Fruit fly (Drosophila melanogaster): ENCODE results near the gene nompC.

The nompC gene

dm6 chr2L:5374989-5375388, 29.0 kb downstream of the nompC start:
- TF ChIP-seq ey (GFP tag; optimal IDR thresholded peaks at IDR 0.05) (no peak), Sp1 (GFP tag; optimal IDR thresholded peaks at IDR 0.05) (peak; percentile 9), br (GFP tag; optimal IDR thresholded peaks at IDR 0.05) (no peak), h (GFP tag; optimal IDR thresholded peaks at IDR 0.05) (peak; percentile 19), OdsH (GFP tag; optimal IDR thresholded peaks at IDR 0.05) (peak; percentile 4), fru (GFP tag; optimal IDR thresholded peaks at IDR 0.05) (peak; percentile 7), psq (GFP tag; optimal IDR thresholded peaks at IDR 0.05) (no peak), pan (optimal IDR thresholded peaks at IDR 0.05) (no peak), Dif (GFP tag; optimal IDR thresholded peaks at IDR 0.05; ENCODE audit: partially characterized antibody) (no peak), foxo (GFP tag; optimal IDR thresholded peaks at IDR 0.05) (peak in 1 of 2 experiments; percentile 31), HLH106 (tag; optimal IDR thresholded peaks at IDR 0.05) (peak; percentile 35), N (GFP tag; optimal IDR thresholded peaks at IDR 0.05) (no peak), dmrt93B (GFP tag; optimal IDR thresholded peaks at IDR 0.05) (no peak), rgr (GFP tag; optimal IDR thresholded peaks at IDR 0.05) (peak; percentile 25)

- TF ChIP-seq Vsx2 (GFP tag; optimal IDR thresholded peaks at IDR 0.05; ENCODE audit: partially characterized antibody) (peak; percentile 50), rgr (GFP tag; optimal IDR thresholded peaks at IDR 0.05) (no peak), dmrt93B (GFP tag; optimal IDR thresholded peaks at IDR 0.05) (no peak), Hr78 (GFP tag; optimal IDR thresholded peaks at IDR 0.05) (no peak), Hr83 (GFP tag; optimal IDR thresholded peaks at IDR 0.05; ENCODE audit: poor library complexity, severe bottlenecking) (no peak), dl (GFP tag; optimal IDR thresholded peaks at IDR 0.05; ENCODE audit: insufficient read depth in 1 of 2, partially characterized antibody in 2 of 2) (peak in 1 of 2 experiments; percentile 28), Mio (GFP tag; optimal IDR thresholded peaks at IDR 0.05) (no peak)
Measured at dm6 chr2L:5376442-5376841, 30.4 kb downstream of the nompC start.

- TF ChIP-seq CG32264 (GFP tag; optimal IDR thresholded peaks at IDR 0.05) (no peak), dsf (GFP tag; optimal IDR thresholded peaks at IDR 0.05; ENCODE audit: borderline replicate concordance) (no peak), usp (GFP tag; optimal IDR thresholded peaks at IDR 0.05) (no peak), sage (GFP tag; optimal IDR thresholded peaks at IDR 0.05) (no peak), Rel (GFP tag; optimal IDR thresholded peaks at IDR 0.05) (no peak), Rel (tag; optimal IDR thresholded peaks at IDR 0.05) (no peak), psq (GFP tag; optimal IDR thresholded peaks at IDR 0.05) (no peak), OdsH (GFP tag; optimal IDR thresholded peaks at IDR 0.05) (no peak), Dif (GFP tag; optimal IDR thresholded peaks at IDR 0.05; ENCODE audit: partially characterized antibody) (no peak), h (GFP tag; optimal IDR thresholded peaks at IDR 0.05) (no peak), jim (GFP tag; optimal IDR thresholded peaks at IDR 0.05) (no peak)
Measured at dm6 chr2L:5378829-5379228, 32.8 kb downstream of the nompC start.

- TF ChIP-seq Rel (GFP tag; optimal IDR thresholded peaks at IDR 0.05) (no peak), Rel (tag; optimal IDR thresholded peaks at IDR 0.05) (peak; percentile 21), br (GFP tag; optimal IDR thresholded peaks at IDR 0.05) (no peak), h (GFP tag; optimal IDR thresholded peaks at IDR 0.05) (no peak), brk (GFP tag; optimal IDR thresholded peaks at IDR 0.05) (no peak), woc (GFP tag; optimal IDR thresholded peaks at IDR 0.05) (no peak)
Measured at dm6 chr2L:5381305-5381973, 35.4 kb downstream of the nompC start.

dm6 chr2L:5386261-5386660, 40.3 kb downstream of the nompC start:
- peak; percentile 32 for TF ChIP-seq psq (GFP tag; optimal IDR thresholded peaks at IDR 0.05)
- TF ChIP-seq ey (GFP tag; optimal IDR thresholded peaks at IDR 0.05): peak; percentile 59
- peak; percentile 64 for TF ChIP-seq fru (GFP tag; optimal IDR thresholded peaks at IDR 0.05)
- no peak for TF ChIP-seq jim (GFP tag; optimal IDR thresholded peaks at IDR 0.05)
- peak; percentile 35 for TF ChIP-seq h (GFP tag; optimal IDR thresholded peaks at IDR 0.05)
- peak; percentile 29 for TF ChIP-seq rgr (GFP tag; optimal IDR thresholded peaks at IDR 0.05)
- TF ChIP-seq Sp1 (GFP tag; optimal IDR thresholded peaks at IDR 0.05): peak; percentile 59
- peak; percentile 63 for TF ChIP-seq HLH106 (tag; optimal IDR thresholded peaks at IDR 0.05)
- TF ChIP-seq Abd-B (GFP tag; optimal IDR thresholded peaks at IDR 0.05): no peak
- no peak for TF ChIP-seq Dif (GFP tag; optimal IDR thresholded peaks at IDR 0.05; ENCODE audit: partially characterized antibody)
- no peak for TF ChIP-seq brk (GFP tag; optimal IDR thresholded peaks at IDR 0.05)
- TF ChIP-seq foxo (GFP tag; optimal IDR thresholded peaks at IDR 0.05): peak in 1 of 2 experiments; percentile 64
- TF ChIP-seq OdsH (GFP tag; optimal IDR thresholded peaks at IDR 0.05): peak; percentile 69
- peak; percentile 1 for TF ChIP-seq dmrt93B (GFP tag; optimal IDR thresholded peaks at IDR 0.05)
- no peak for TF ChIP-seq Dfd (GFP tag; optimal IDR thresholded peaks at IDR 0.05)
- TF ChIP-seq br (GFP tag; optimal IDR thresholded peaks at IDR 0.05): peak; percentile 43
- TF ChIP-seq Hnf4 (GFP tag; optimal IDR thresholded peaks at IDR 0.05): peak; percentile 41
- TF ChIP-seq Rel (GFP tag; optimal IDR thresholded peaks at IDR 0.05): no peak
- no peak for TF ChIP-seq Rel (tag; optimal IDR thresholded peaks at IDR 0.05)
